Worm (Caenorhabditis elegans): ENCODE data around the gene acs-2.
A peak's percentile ranks its signal among the peaks of the same experiment; 100 is the strongest.

acs-2 gene

ce11 chrV:15566511-15567178 lies 549 bp upstream of the acs-2 start (continued):
- TF ChIP-seq unc-62 (GFP tag; optimal IDR thresholded peaks at IDR 0.05 in 1 of 2) (peak in 1 of 2 experiments; percentile 99), unc-62 (tag; optimal IDR thresholded peaks at IDR 0.05) (no peak), ZK337.2 (GFP tag; IDR thresholded peaks at IDR 0.05) (no peak), F37D6.2 (tag; optimal IDR thresholded peaks at IDR 0.05) (peak; percentile 34), rbr-2 (tag; optimal IDR thresholded peaks at IDR 0.05) (peak; percentile 63), F26F4.8 (GFP tag; conservative IDR thresholded peaks at IDR 0.05) (no peak), mdl-1 (tag; optimal IDR thresholded peaks at IDR 0.05) (peak; percentile 60 to 98), mes-2 (tag; optimal IDR thresholded peaks at IDR 0.05; ENCODE audit: poor library complexity, severe bottlenecking) (peak; percentile 63), ama-1 (optimal IDR thresholded peaks at IDR 0.05) (peak; percentile 96), sdz-12 (GFP tag; optimal IDR thresholded peaks at IDR 0.05) (no peak)

ce11 chrV:15568381-15568780 lies 1.2 kb downstream of the acs-2 start:
- TF ChIP-seq madf-9 (GFP tag; conservative IDR thresholded peaks at IDR 0.05), result no peak
- no peak for TF ChIP-seq php-3 (GFP tag; IDR thresholded peaks at IDR 0.05)
- TF ChIP-seq D1046.2 (GFP tag; IDR thresholded peaks at IDR 0.05), result no peak
- no peak for TF ChIP-seq zfp-3 (GFP tag; conservative IDR thresholded peaks at IDR 0.05)
- no peak for TF ChIP-seq nhr-28 (tag; optimal IDR thresholded peaks at IDR 0.05)
- no peak for TF ChIP-seq mes-2 (tag; optimal IDR thresholded peaks at IDR 0.05; ENCODE audit: poor library complexity, severe bottlenecking)
- TF ChIP-seq skn-1 (tag; optimal IDR thresholded peaks at IDR 0.05), result no peak
- TF ChIP-seq spr-3 (GFP tag; optimal IDR thresholded peaks at IDR 0.05), result no peak
- no peak for TF ChIP-seq mxl-3 (GFP tag; optimal IDR thresholded peaks at IDR 0.05)
- no peak for TF ChIP-seq egl-27 (tag; optimal IDR thresholded peaks at IDR 0.05)
- TF ChIP-seq fos-1 (tag; optimal IDR thresholded peaks at IDR 0.05), result no peak
- no peak for TF ChIP-seq daf-16 (GFP tag; optimal IDR thresholded peaks at IDR 0.05)
- TF ChIP-seq daf-16 (tag; optimal IDR thresholded peaks at IDR 0.05), result no peak

- TF ChIP-seq nhr-76 (tag; optimal IDR thresholded peaks at IDR 0.05), result no peak
- TF ChIP-seq nhr-6 (tag; optimal IDR thresholded peaks at IDR 0.05), result peak; percentile 40
- TF ChIP-seq dve-1 (tag; optimal IDR thresholded peaks at IDR 0.05; ENCODE audit: insufficient read depth), result peak; percentile 11
- TF ChIP-seq daf-19 (GFP tag; conservative IDR thresholded peaks at IDR 0.05), result no peak
- no peak for TF ChIP-seq lin-39 (tag; optimal IDR thresholded peaks at IDR 0.05)
- TF ChIP-seq daf-16 (GFP tag; optimal IDR thresholded peaks at IDR 0.05), result no peak
- peak; percentile 50 for TF ChIP-seq daf-16 (tag; optimal IDR thresholded peaks at IDR 0.05)
- peak; percentile 33 for TF ChIP-seq nhr-28 (tag; optimal IDR thresholded peaks at IDR 0.05)
- TF ChIP-seq Y75B8A.6 (GFP tag; IDR thresholded peaks at IDR 0.05), result no peak
- no peak for TF ChIP-seq egl-27 (tag; optimal IDR thresholded peaks at IDR 0.05)
- TF ChIP-seq F44E2.7 (GFP tag; IDR thresholded peaks at IDR 0.05), result no peak
- no peak for TF ChIP-seq lin-15B (tag; optimal IDR thresholded peaks at IDR 0.05)
- no peak for TF ChIP-seq dmd-8 (GFP tag; IDR thresholded peaks at IDR 0.05)
- TF ChIP-seq zfp-3 (GFP tag; conservative IDR thresholded peaks at IDR 0.05), result no peak
- TF ChIP-seq R02D3.7 (tag; optimal IDR thresholded peaks at IDR 0.05), result peak; percentile 80
- no peak for TF ChIP-seq unc-130 (GFP tag; optimal IDR thresholded peaks at IDR 0.05)
- TF ChIP-seq T20F7.1 (GFP tag; optimal IDR thresholded peaks at IDR 0.05), result peak; percentile 96
- TF ChIP-seq D1046.2 (GFP tag; IDR thresholded peaks at IDR 0.05), result no peak
- no peak for TF ChIP-seq lin-13 (GFP tag; optimal IDR thresholded peaks at IDR 0.05)
- TF ChIP-seq nhr-237 (tag; optimal IDR thresholded peaks at IDR 0.05), result no peak
- peak; percentile 85 for TF ChIP-seq nhr-10 (tag; optimal IDR thresholded peaks at IDR 0.05)
- TF ChIP-seq zag-1 (tag; optimal IDR thresholded peaks at IDR 0.05), result no peak
- TF ChIP-seq T26A8.4 (GFP tag; IDR thresholded peaks at IDR 0.05), result no peak
- no peak for TF ChIP-seq pqm-1 (tag; optimal IDR thresholded peaks at IDR 0.05)
- no peak for TF ChIP-seq set-16 (GFP tag; IDR thresholded peaks at IDR 0.05)
- TF ChIP-seq mes-2 (tag; optimal IDR thresholded peaks at IDR 0.05; ENCODE audit: poor library complexity, severe bottlenecking), result peak; percentile 75
- TF ChIP-seq Y105C5A.15 (GFP tag; IDR thresholded peaks at IDR 0.05), result no peak
- peak in 1 of 2 experiments; percentile 19 for TF ChIP-seq hif-1 (tag; optimal IDR thresholded peaks at IDR 0.05)
- no peak for TF ChIP-seq madf-9 (GFP tag; conservative IDR thresholded peaks at IDR 0.05)
- TF ChIP-seq unc-39 (tag; optimal IDR thresholded peaks at IDR 0.05), result no peak
- no peak for TF ChIP-seq nhr-48 (tag; optimal IDR thresholded peaks at IDR 0.05)
- TF ChIP-seq mdl-1 (tag; optimal IDR thresholded peaks at IDR 0.05), result no peak
- TF ChIP-seq ZK337.2 (GFP tag; IDR thresholded peaks at IDR 0.05), result no peak
- TF ChIP-seq mxl-2 (GFP tag; conservative IDR thresholded peaks at IDR 0.05), result no peak
Measured at ce11 chrV:15569702-15570430, 2.7 kb downstream of the acs-2 start, which contains the start of gene lsm-5. TSS of gene lsm-5 (plus strand) at chrV:15570380.

All from whole organism, L4 larva.